Worm (Caenorhabditis elegans) whole organism, mixed stage, embryonic: ENCODE results near the gene F13B6.2.
A peak's percentile ranks its signal among the peaks of the same experiment; 100 is the strongest.

Experiments
- M03D4.4 ChIP-seq: sonication (generic microtip); optimal IDR thresholded peaks from 2 replicates; lab custom pipeline; 2017; ENCODE audit warnings: mild to moderate bottlenecking, missing genetic modification characterization, missing compliant biosample characterization
- blmp-1 ChIP-seq: fragments of 150-350 bp; optimal IDR thresholded peaks from 2 replicates; lab custom pipeline; 2014; ENCODE audit warnings: missing biosample characterization, missing genetic modification characterization
- ceh-83 ChIP-seq: fragments of 200-800 bp; sonication (Bioruptor generic); optimal IDR thresholded peaks from 2 replicates; lab custom pipeline; 2018; ENCODE audit warnings: mild to moderate bottlenecking, missing genetic modification characterization, missing compliant biosample characterization
- ces-1 ChIP-seq: fragments of 150-350 bp; optimal IDR thresholded peaks from 2 replicates; lab custom pipeline; 2014; ENCODE audit warnings: missing biosample characterization, missing genetic modification reagents, missing genetic modification characterization
- cnd-1 ChIP-seq: fragments of 200-800 bp; sonication (Bioruptor generic); optimal IDR thresholded peaks from 2 replicates; lab custom pipeline; 2018; ENCODE audit warnings: mild to moderate bottlenecking, missing genetic modification characterization, missing compliant biosample characterization
- elt-1 ChIP-seq: sonication (generic microtip); optimal IDR thresholded peaks from 2 replicates; lab custom pipeline; 2017; ENCODE audit warnings: missing genetic modification characterization, mild to moderate bottlenecking, missing compliant biosample characterization, antibody characterized with exemption, moderate library complexity, borderline replicate concordance; ENCODE audit not compliant: insufficient read depth
- ham-2 ChIP-seq: fragments of 200-800 bp; sonication (Bioruptor generic); optimal IDR thresholded peaks from 2 replicates; lab custom pipeline; 2018; ENCODE audit warnings: mild to moderate bottlenecking, missing genetic modification characterization, missing compliant biosample characterization
- lin-13 ChIP-seq: fragments of 150-350 bp; optimal IDR thresholded peaks from 2 replicates; lab custom pipeline; 2014; ENCODE audit warnings: missing biosample characterization, missing genetic modification characterization
- lin-32 ChIP-seq: fragments of 200-800 bp; sonication (Bioruptor generic); optimal IDR thresholded peaks from 2 replicates; lab custom pipeline; 2018; ENCODE audit warnings: mild to moderate bottlenecking, missing genetic modification characterization, missing compliant biosample characterization
- lsy-2 ChIP-seq: fragments of 150-350 bp; optimal IDR thresholded peaks from 2 replicates; lab custom pipeline; 2014; ENCODE audit warnings: missing biosample characterization, missing genetic modification characterization
- mab-5 ChIP-seq: fragments of 150-350 bp; optimal IDR thresholded peaks from 2 replicates; lab custom pipeline; 2014; ENCODE audit warnings: missing biosample characterization, missing genetic modification characterization
- mep-1 ChIP-seq: fragments of 150-350 bp; optimal IDR thresholded peaks from 2 replicates; lab custom pipeline; 2017; ENCODE audit warnings: missing biosample characterization, missing genetic modification reagents, missing genetic modification characterization, inconsistent platforms
- mls-2 ChIP-seq: sonication (generic microtip); optimal IDR thresholded peaks from 2 replicates; lab custom pipeline; 2016; ENCODE audit warnings: mild to moderate bottlenecking, missing genetic modification characterization, moderate library complexity, missing compliant biosample characterization
- nhr-2 ChIP-seq: fragments of 150-350 bp; optimal IDR thresholded peaks from 2 replicates; lab custom pipeline; 2014; ENCODE audit warnings: missing biosample characterization, missing genetic modification characterization
- nhr-237 ChIP-seq: fragments of 150-350 bp; optimal IDR thresholded peaks from 2 replicates; lab custom pipeline; 2014; ENCODE audit warnings: missing biosample characterization, missing genetic modification characterization
- nhr-28 ChIP-seq: fragments of 150-350 bp; optimal IDR thresholded peaks from 2 replicates; lab custom pipeline; 2014; ENCODE audit warnings: missing biosample characterization, missing genetic modification characterization
- nhr-76 ChIP-seq: sonication (generic microtip); optimal IDR thresholded peaks from 2 replicates; lab custom pipeline; 2017; ENCODE audit warnings: missing biosample characterization, missing genetic modification characterization
- sem-2 ChIP-seq: fragments of 200-800 bp; sonication (Bioruptor generic); optimal IDR thresholded peaks from 2 replicates; lab custom pipeline; 2018; ENCODE audit warnings: mild to moderate bottlenecking, missing genetic modification characterization, missing compliant biosample characterization
- snpc-4 ChIP-seq: fragments of 150-350 bp; optimal IDR thresholded peaks from 2 replicates; lab custom pipeline; 2014; ENCODE audit warnings: missing biosample characterization, missing genetic modification characterization
- sptf-1 ChIP-seq: sonication (generic microtip); optimal IDR thresholded peaks from 2 replicates; lab custom pipeline; 2017; ENCODE audit warnings: mild to moderate bottlenecking, missing genetic modification characterization, moderate library complexity, missing compliant biosample characterization
- tbx-8 ChIP-seq: fragments of 200-800 bp; sonication (Bioruptor generic); optimal IDR thresholded peaks from 2 replicates; lab custom pipeline; 2018; ENCODE audit warnings: mild to moderate bottlenecking, missing genetic modification characterization, moderate library complexity, missing compliant biosample characterization
- unc-39 ChIP-seq: fragments of 150-350 bp; optimal IDR thresholded peaks from 2 replicates; lab custom pipeline; 2014; ENCODE audit warnings: missing biosample characterization, missing genetic modification characterization
- zip-8 ChIP-seq: fragments of 150-350 bp; optimal IDR thresholded peaks from 2 replicates; lab custom pipeline; 2014; ENCODE audit warnings: missing biosample characterization, missing genetic modification characterization
- ztf-11 ChIP-seq: fragments of 150-350 bp; optimal IDR thresholded peaks from 2 replicates; lab custom pipeline; 2014; ENCODE audit warnings: missing biosample characterization, missing genetic modification characterization

The F13B6.2 gene

ce11 chrIV:7468638-7469037 lies 8.5 kb upstream of the F13B6.2 start:
- no peak for TF ChIP-seq lin-32 (GFP tag; lab: Kevin White, UChicago)
- no peak for TF ChIP-seq elt-1
- TF ChIP-seq sptf-1 (tag; lab: Kevin White, UChicago): no peak
- TF ChIP-seq mab-5: no peak
- TF ChIP-seq ham-2 (GFP tag; lab: Kevin White, UChicago): no peak
- TF ChIP-seq ces-1 (GFP tag; lab: Kevin White, UChicago): no peak
- no peak for TF ChIP-seq nhr-28 (tag; lab: Kevin White, UChicago)
- no peak for TF ChIP-seq unc-39 (tag; lab: Kevin White, UChicago)
- no peak for TF ChIP-seq cnd-1 (tag; lab: Kevin White, UChicago)
- TF ChIP-seq ceh-83: no peak
- TF ChIP-seq snpc-4 (tag; lab: Kevin White, UChicago): no peak
- no peak for TF ChIP-seq nhr-2 (tag; lab: Kevin White, UChicago)
- no peak for TF ChIP-seq sem-2 (GFP tag; lab: Kevin White, UChicago)

ce11 chrIV:7467170-7467569 lies 7.0 kb upstream of the F13B6.2 start:
- no peak for TF ChIP-seq nhr-237 (tag; lab: Kevin White, UChicago)
- TF ChIP-seq cnd-1 (tag; lab: Kevin White, UChicago): no peak
- no peak for TF ChIP-seq mep-1 (tag; lab: Kevin White, UChicago)
- no peak for TF ChIP-seq mls-2
- TF ChIP-seq ces-1 (GFP tag; lab: Kevin White, UChicago): no peak

- TF ChIP-seq zip-8 (tag; lab: Kevin White, UChicago): no peak
- no peak for TF ChIP-seq M03D4.4 (tag; lab: Kevin White, UChicago)
- no peak for TF ChIP-seq lin-32 (GFP tag; lab: Kevin White, UChicago)
- TF ChIP-seq lin-13 (tag; lab: Kevin White, UChicago): no peak
- TF ChIP-seq mls-2: no peak
- TF ChIP-seq nhr-28 (tag; lab: Kevin White, UChicago): no peak
- no peak for TF ChIP-seq ztf-11 (tag; lab: Kevin White, UChicago)
These were observed 5.7 kb upstream of the F13B6.2 start, which contains the start of gene F13B6.3 for ce11 chrIV:7465857-7466256. TSS of gene F13B6.3 (minus strand) at chrIV:7465957.

DNA sequence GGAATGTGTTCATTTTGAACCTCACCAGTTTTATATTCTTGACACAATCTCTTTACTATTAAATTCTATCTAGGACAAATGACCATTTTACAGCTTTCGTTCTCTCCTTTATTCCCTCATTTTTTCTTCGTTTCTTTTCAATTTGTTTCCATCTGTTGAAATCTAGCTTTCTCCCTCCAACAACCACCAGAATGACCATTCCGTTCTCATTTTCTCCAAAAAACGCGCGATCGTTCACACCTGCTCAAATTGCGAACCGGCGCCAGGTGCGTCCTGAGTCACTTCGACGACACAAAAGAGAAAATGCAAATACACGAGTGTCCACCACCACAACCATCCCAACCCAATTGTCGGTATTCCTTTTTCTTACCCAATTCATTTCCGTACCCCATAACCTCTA lies 3.9 kb downstream of the F13B6.2 start, which contains the start of gene F13B6.1:
F13B6.1 (plus strand) TSS at position 301 of the 400 bp plus-strand sequence.
- TF ChIP-seq ceh-83 (no peak), lsy-2 (no peak), cnd-1 (tag; lab: Kevin White, UChicago) (no peak), blmp-1 (tag; lab: Kevin White, UChicago) (no peak), nhr-76 (tag; lab: Kevin White, UChicago) (no peak), elt-1 (no peak), ces-1 (GFP tag; lab: Kevin White, UChicago) (no peak), snpc-4 (tag; lab: Kevin White, UChicago) (no peak)
- TF ChIP-seq, all 35 proteins: peak for 0

ce11 chrIV:7454890-7455289 lies 5.2 kb downstream of the F13B6.2 start:
- TF ChIP-seq ham-2 (GFP tag; lab: Kevin White, UChicago) (peak; percentile 53), tbx-8 (GFP tag; lab: Kevin White, UChicago) (no peak), blmp-1 (tag; lab: Kevin White, UChicago) (peak; percentile 71), cnd-1 (tag; lab: Kevin White, UChicago) (no peak), elt-1 (peak; percentile 67), mab-5 (no peak), lin-13 (tag; lab: Kevin White, UChicago) (no peak), lin-32 (GFP tag; lab: Kevin White, UChicago) (peak; percentile 34), nhr-2 (tag; lab: Kevin White, UChicago) (peak; percentile 80)

DNA sequence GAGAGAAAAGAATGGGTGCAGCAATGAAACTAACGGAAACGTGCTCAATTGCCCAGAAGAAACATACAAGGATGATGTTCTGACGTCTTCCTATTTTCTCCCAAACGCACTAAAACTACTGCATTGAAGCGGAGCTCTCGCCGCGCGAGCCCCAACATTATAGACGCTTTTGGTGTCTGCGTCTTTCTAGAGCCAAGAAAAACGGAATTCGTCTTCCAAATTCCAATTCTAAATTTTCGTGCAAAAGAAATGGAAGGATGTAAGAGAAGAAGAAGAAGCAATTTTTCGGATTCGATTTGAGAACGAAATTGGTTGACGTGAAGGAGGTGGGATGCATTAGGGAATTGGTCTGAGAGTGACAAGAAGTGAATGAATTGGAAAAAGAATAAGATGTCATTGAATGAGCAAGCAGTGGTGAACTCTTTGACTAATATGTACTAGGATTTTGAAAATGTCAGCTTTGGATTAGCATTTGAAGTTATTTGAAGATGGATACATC lies 6.4 kb downstream of the F13B6.2 start:
- TF ChIP-seq sem-2 (GFP tag; lab: Kevin White, UChicago): no peak
- TF ChIP-seq ces-1 (GFP tag; lab: Kevin White, UChicago): peak; percentile 75

- no peak for TF ChIP-seq mab-5
- no peak for TF ChIP-seq nhr-28 (tag; lab: Kevin White, UChicago)
- no peak for TF ChIP-seq lin-13 (tag; lab: Kevin White, UChicago)
- TF ChIP-seq mep-1 (tag; lab: Kevin White, UChicago): no peak
- TF ChIP-seq, all 35 proteins: peak for 0
These were observed 8.8 kb downstream of the F13B6.2 start, which contains the start of gene tes-1 for ce11 chrIV:7451345-7451744. TSS of gene tes-1 (minus strand) at chrIV:7451445.
